Worm (Caenorhabditis elegans): Measurements from ENCODE around the gene fbf-2.

fbf-2 gene

ce11 chrII:6050120-6050519, 41.2 kb downstream of the fbf-2 start, which contains the start of gene gldc-1:
gldc-1 (plus strand) TSS chrII:6050420.
- TF ChIP-seq madf-10 (tag; optimal IDR thresholded peaks at IDR 0.05) (no peak), B0035.1 (tag; optimal IDR thresholded peaks at IDR 0.05) (no peak), dox-1 (GFP tag; IDR thresholded peaks at IDR 0.05) (no peak), dpff-1 (tag; optimal IDR thresholded peaks at IDR 0.05) (no peak), ztf-18 (tag; optimal IDR thresholded peaks at IDR 0.05) (no peak), ceh-79 (tag; optimal IDR thresholded peaks at IDR 0.05) (no peak), lsl-1 (GFP tag; optimal IDR thresholded peaks at IDR 0.05) (no peak), lin-40 (tag; optimal IDR thresholded peaks at IDR 0.05) (no peak), Y95B8A.8 (GFP tag; IDR thresholded peaks at IDR 0.05) (no peak), snpc-4 (GFP tag; optimal IDR thresholded peaks at IDR 0.05) (no peak), snpc-4 (tag; optimal IDR thresholded peaks at IDR 0.05) (no peak), rec-8 (tag; optimal IDR thresholded peaks at IDR 0.05) (no peak), B0261.1 (tag; optimal IDR thresholded peaks at IDR 0.05) (no peak), ceh-40 (GFP tag; IDR thresholded peaks at IDR 0.05) (no peak), bed-1 (GFP tag; IDR thresholded peaks at IDR 0.05) (no peak), D2030.7 (GFP tag; IDR thresholded peaks at IDR 0.05) (no peak), tlf-1 (GFP tag; optimal IDR thresholded peaks at IDR 0.05) (no peak), C17E4.6 (GFP tag; IDR thresholded peaks at IDR 0.05) (no peak), ztf-3 (GFP tag; optimal IDR thresholded peaks at IDR 0.05) (no peak), sea-2 (GFP tag; IDR thresholded peaks at IDR 0.05) (no peak), hlh-12 (tag; optimal IDR thresholded peaks at IDR 0.05) (no peak)

DNA sequence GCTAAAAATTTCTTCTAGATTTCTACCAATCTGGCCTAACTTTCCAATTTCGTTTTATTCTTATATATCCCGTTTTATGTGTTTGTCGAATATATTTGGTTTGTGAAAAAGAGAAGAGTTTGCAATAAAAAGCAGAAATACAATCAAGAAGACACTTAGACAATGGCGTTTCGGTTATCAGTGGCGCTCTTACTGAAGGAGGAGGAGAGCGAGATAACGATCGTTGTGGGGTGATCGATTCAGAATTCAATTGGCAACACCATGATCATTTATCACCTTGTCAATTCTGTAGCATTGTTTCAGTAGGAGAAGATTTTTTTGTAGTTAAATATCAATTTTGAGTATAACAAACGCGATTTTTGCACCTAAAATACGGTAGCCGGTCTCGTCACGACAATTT, 41.7 kb downstream of the fbf-2 start:
- peak; percentile 75 for TF ChIP-seq ztf-18 (tag; optimal IDR thresholded peaks at IDR 0.05)
- no peak for TF ChIP-seq ztf-28 (GFP tag; IDR thresholded peaks at IDR 0.05)
- no peak for TF ChIP-seq sptf-2 (GFP tag; optimal IDR thresholded peaks at IDR 0.05)
- no peak for TF ChIP-seq nhr-179 (tag; optimal IDR thresholded peaks at IDR 0.05)
- no peak for TF ChIP-seq F10E7.11 (tag; optimal IDR thresholded peaks at IDR 0.05)
- no peak for TF ChIP-seq let-526 (GFP tag; IDR thresholded peaks at IDR 0.05)
- no peak for TF ChIP-seq mcd-1 (GFP tag; IDR thresholded peaks at IDR 0.05)
- no peak for TF ChIP-seq hrde-1 (tag; optimal IDR thresholded peaks at IDR 0.05; ENCODE audit: borderline replicate concordance)
- no peak for TF ChIP-seq rcor-1 (GFP tag; IDR thresholded peaks at IDR 0.05)
- TF ChIP-seq nhr-27 (tag; optimal IDR thresholded peaks at IDR 0.05) = no peak
- TF ChIP-seq attf-6 (GFP tag; IDR thresholded peaks at IDR 0.05) = no peak
- TF ChIP-seq F57C9.4 (tag; optimal IDR thresholded peaks at IDR 0.05) = no peak
- no peak for TF ChIP-seq aptf-2 (GFP tag; conservative IDR thresholded peaks at IDR 0.05)
- TF ChIP-seq efl-1 (GFP tag; optimal IDR thresholded peaks at IDR 0.05) = no peak
- no peak for TF ChIP-seq C17E4.6 (GFP tag; IDR thresholded peaks at IDR 0.05)
- TF ChIP-seq ama-1 (optimal IDR thresholded peaks at IDR 0.05) = no peak
- peak in 1 of 2 experiments; percentile 7 for TF ChIP-seq ama-1 (GFP tag; optimal IDR thresholded peaks at IDR 0.05)
- TF ChIP-seq unc-62 (GFP tag; optimal IDR thresholded peaks at IDR 0.05) = no peak
- 0 out of 2 replicates have a peak, but pooled peaks have one; percentile 25 for TF ChIP-seq dox-1 (GFP tag; IDR thresholded peaks at IDR 0.05)
- TF ChIP-seq zim-3 (tag; optimal IDR thresholded peaks at IDR 0.05) = no peak
- no peak for TF ChIP-seq madf-3 (GFP tag; IDR thresholded peaks at IDR 0.05)
- TF ChIP-seq madf-8 (GFP tag; conservative IDR thresholded peaks at IDR 0.05) = no peak
- no peak for TF ChIP-seq pha-4 (tag; optimal IDR thresholded peaks at IDR 0.05)
- no peak for TF ChIP-seq unc-130 (GFP tag; optimal IDR thresholded peaks at IDR 0.05)
- no peak for TF ChIP-seq chd-7 (tag; optimal IDR thresholded peaks at IDR 0.05)
- TF ChIP-seq lsy-27 (tag; optimal IDR thresholded peaks at IDR 0.05; ENCODE audit: borderline replicate concordance, insufficient read depth) = no peak
- no peak for TF ChIP-seq somi-1 (GFP tag; optimal IDR thresholded peaks at IDR 0.05)
- no peak for TF ChIP-seq B0019.2 (GFP tag; conservative IDR thresholded peaks at IDR 0.05)
- TF ChIP-seq hmg-20 (GFP tag; IDR thresholded peaks at IDR 0.05) = no peak
- TF ChIP-seq B0261.1 (tag; optimal IDR thresholded peaks at IDR 0.05) = no peak
- TF ChIP-seq cebp-1 (GFP tag; IDR thresholded peaks at IDR 0.05) = no peak
- TF ChIP-seq cebp-1 (tag; optimal IDR thresholded peaks at IDR 0.05) = peak; percentile 1
- TF ChIP-seq T07F8.4 (tag; optimal IDR thresholded peaks at IDR 0.05) = no peak
